Fruit fly (Drosophila melanogaster): ENCODE measurements around the gene CG6527.

CG6527 gene

DNA sequence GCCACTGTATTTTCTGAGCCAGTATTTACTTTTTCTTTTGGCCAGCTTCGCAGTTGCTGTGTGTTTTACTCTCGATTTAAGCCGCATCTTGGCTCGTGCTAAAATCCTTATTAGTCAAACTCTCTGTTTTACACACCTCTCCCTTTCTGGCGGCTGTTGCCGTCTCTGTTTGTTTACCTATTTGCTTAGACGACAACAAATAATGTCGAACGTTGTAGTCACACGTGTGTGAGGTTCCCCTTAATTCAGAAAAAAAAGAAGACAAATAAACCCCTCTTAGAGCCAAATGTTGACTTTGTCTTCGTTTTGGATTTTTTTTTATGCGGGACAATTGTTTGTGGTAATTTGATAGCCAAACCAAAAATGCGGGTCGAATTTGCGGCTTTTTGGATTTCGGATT, 39.9 kb downstream of the CG6527 start:
- no peak for TF ChIP-seq Ets96B (tag; optimal IDR thresholded peaks at IDR 0.05)
- TF ChIP-seq fkh (GFP tag; optimal IDR thresholded peaks at IDR 0.05) = peak; percentile 99
- no peak for TF ChIP-seq CG3919 (GFP tag; optimal IDR thresholded peaks at IDR 0.05)
- TF ChIP-seq Eip78C (GFP tag) = peak; percentile 36

- peak; percentile 10 for TF ChIP-seq Sox14 (GFP tag; optimal IDR thresholded peaks at IDR 0.05)
- peak; percentile 46 for TF ChIP-seq Eip78C (GFP tag)
- TF ChIP-seq CG6163 (GFP tag; IDR thresholded peaks at IDR 0.05) = peak; percentile 66; the same call in 2 of the 3 replicates
- peak; percentile 11 for TF ChIP-seq Sox102F (GFP tag; optimal IDR thresholded peaks at IDR 0.05)
- TF ChIP-seq CG8319 (GFP tag; optimal IDR thresholded peaks at IDR 0.05) = no peak
- TF ChIP-seq CG10631 (GFP tag; optimal IDR thresholded peaks at IDR 0.05) = peak; percentile 5
- no peak for TF ChIP-seq vri (GFP tag; optimal IDR thresholded peaks at IDR 0.05)
- TF ChIP-seq CG32006 (GFP tag; optimal IDR thresholded peaks at IDR 0.05) = peak; percentile 26
- TF ChIP-seq acj6 (GFP tag; optimal IDR thresholded peaks at IDR 0.05) = peak; percentile 10
Observed at dm6 chr3L:10517451-10518385, 41.2 kb downstream of the CG6527 start.

- TF ChIP-seq Hr4 (GFP tag; optimal IDR thresholded peaks at IDR 0.05) (peak; percentile 6), achi (GFP tag; optimal IDR thresholded peaks at IDR 0.05) (peak; percentile 17), CG6276 (GFP tag; optimal IDR thresholded peaks at IDR 0.05) (no peak), spab (GFP tag; optimal IDR thresholded peaks at IDR 0.05) (peak; percentile 24), Met (GFP tag; optimal IDR thresholded peaks at IDR 0.05) (peak; percentile 24), Ets21C (GFP tag; optimal IDR thresholded peaks at IDR 0.05) (no peak), CG32006 (GFP tag; optimal IDR thresholded peaks at IDR 0.05) (peak; percentile 48), topi (GFP tag; optimal IDR thresholded peaks at IDR 0.05) (peak; percentile 29), esn (GFP tag; optimal IDR thresholded peaks at IDR 0.05) (peak; percentile 46), cyc (GFP tag; optimal IDR thresholded peaks at IDR 0.05) (peak; percentile 2), vri (GFP tag; optimal IDR thresholded peaks at IDR 0.05) (no peak), OdsH (GFP tag; optimal IDR thresholded peaks at IDR 0.05) (peak; percentile 19), Sox15 (GFP tag; optimal IDR thresholded peaks at IDR 0.05) (peak; percentile 9), fkh (GFP tag; optimal IDR thresholded peaks at IDR 0.05) (no peak), svp (GFP tag) (peak; percentile 82), lz (GFP tag; optimal IDR thresholded peaks at IDR 0.05) (peak; percentile 24), CG11294 (GFP tag; IDR thresholded peaks at IDR 0.05) (no peak), dac (GFP tag; optimal IDR thresholded peaks at IDR 0.05) (no peak), CG3032 (tag; optimal IDR thresholded peaks at IDR 0.05) (peak; percentile 13), CG31627 (GFP tag; optimal IDR thresholded peaks at IDR 0.05) (peak; percentile 29), acj6 (GFP tag; optimal IDR thresholded peaks at IDR 0.05) (peak; percentile 38), CG6808 (GFP tag; optimal IDR thresholded peaks at IDR 0.05) (peak; percentile 9), Hr39 (GFP tag; optimal IDR thresholded peaks at IDR 0.05) (peak; percentile 42), net (GFP tag; optimal IDR thresholded peaks at IDR 0.05) (no peak), CG10631 (GFP tag; optimal IDR thresholded peaks at IDR 0.05) (peak; percentile 30), Blimp-1 (GFP tag; optimal IDR thresholded peaks at IDR 0.05) (no peak), Eip78C (GFP tag) (peak; percentile 72), Eip93F (GFP tag; optimal IDR thresholded peaks at IDR 0.05) (no peak), CG11902 (GFP tag; optimal IDR thresholded peaks at IDR 0.05) (peak; percentile 40), fd59A (GFP tag; optimal IDR thresholded peaks at IDR 0.05) (peak; percentile 32)
Observed at dm6 chr3L:10516707-10517450, 42.0 kb downstream of the CG6527 start.

All from whole organism, prepupa.